Fruit fly (Drosophila melanogaster): Measurements from ENCODE around the gene CheA84a.

CheA84a gene

DNA sequence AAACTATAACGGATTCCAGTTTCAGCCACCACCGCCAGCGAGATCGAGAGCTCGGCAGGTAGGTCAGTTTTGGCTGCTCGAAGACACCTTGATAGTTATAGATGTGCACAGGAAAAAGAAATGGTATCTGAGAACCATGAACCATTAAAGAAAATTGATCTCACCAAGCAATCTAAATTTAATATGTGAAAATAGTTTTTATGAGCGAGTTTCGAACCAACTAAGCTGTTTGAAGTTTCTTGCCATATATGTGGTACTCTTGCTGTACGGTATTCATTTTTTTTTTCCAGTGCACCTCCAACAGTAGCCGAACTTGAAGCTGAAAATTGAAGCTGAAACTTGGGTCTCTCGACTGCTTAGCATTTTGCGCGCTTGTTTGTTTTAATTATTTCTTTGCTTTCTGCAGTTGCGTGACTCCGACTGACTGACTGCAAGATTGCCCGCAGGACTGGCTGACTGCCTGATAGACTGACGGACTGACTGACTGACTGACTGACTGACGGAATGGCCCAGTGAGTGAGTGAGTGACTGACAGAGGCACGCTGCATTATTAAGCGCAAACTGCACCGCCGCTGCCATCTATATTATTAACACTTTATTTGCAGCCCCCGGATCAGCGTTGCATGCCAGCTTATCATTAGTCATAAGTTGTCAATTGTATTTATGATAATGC is 33.0 kb downstream of the CheA84a start (continued):
- TF ChIP-seq E2f1 (GFP tag; IDR thresholded peaks at IDR 0.05) (peak; percentile 50; the same call in 1 of the 2 replicates), exex (tag; optimal IDR thresholded peaks at IDR 0.05) (no peak), tio (GFP tag; optimal IDR thresholded peaks at IDR 0.05) (peak; percentile 10), CG13775 (GFP tag; optimal IDR thresholded peaks at IDR 0.05) (peak; percentile 41), CG4404 (GFP tag; IDR thresholded peaks at IDR 0.05) (peak; percentile 42), Sry-β (GFP tag; optimal IDR thresholded peaks at IDR 0.05) (no peak), CG3726 (GFP tag; IDR thresholded peaks at IDR 0.05) (no peak), fru (optimal IDR thresholded peaks at IDR 0.05) (no peak), grn (GFP tag; optimal IDR thresholded peaks at IDR 0.05) (peak; percentile 11), pan (optimal IDR thresholded peaks at IDR 0.05) (no peak), pan (GFP tag; optimal IDR thresholded peaks at IDR 0.05 in 1 of 2, IDR thresholded peaks at IDR 0.05 in 1 of 2) (peak in 1 of 2 experiments; percentile 43), D19B (GFP tag; optimal IDR thresholded peaks at IDR 0.05) (no peak), pzg (GFP tag; optimal IDR thresholded peaks at IDR 0.05) (no peak), Dp (GFP tag; optimal IDR thresholded peaks at IDR 0.05) (no peak), Abd-B (GFP tag; optimal IDR thresholded peaks at IDR 0.05) (peak; percentile 45), Ets97D (GFP tag; optimal IDR thresholded peaks at IDR 0.05) (no peak), Atf-2 (GFP tag; optimal IDR thresholded peaks at IDR 0.05) (no peak), CG16815 (GFP tag; optimal IDR thresholded peaks at IDR 0.05) (peak; percentile 36), CG10543 (GFP tag; optimal IDR thresholded peaks at IDR 0.05) (no peak), sisA (GFP tag; IDR thresholded peaks at IDR 0.05) (peak; percentile 42; the same call in 1 of the 2 replicates), Fer1 (GFP tag; optimal IDR thresholded peaks at IDR 0.05) (no peak), danr (GFP tag; IDR thresholded peaks at IDR 0.05) (0 out of 2 replicates have a peak, but pooled peaks have one; percentile 7), pb (GFP tag; optimal IDR thresholded peaks at IDR 0.05) (no peak), CG1024 (GFP tag; IDR thresholded peaks at IDR 0.05) (no peak), lmd (GFP tag; IDR thresholded peaks at IDR 0.05) (peak; percentile 25; the same call in 1 of the 2 replicates), CG4707 (GFP tag; optimal IDR thresholded peaks at IDR 0.05) (no peak), Aef1 (GFP tag; IDR thresholded peaks at IDR 0.05) (no peak), odd (GFP tag; optimal IDR thresholded peaks at IDR 0.05) (peak; percentile 23), CG9932 (GFP tag; IDR thresholded peaks at IDR 0.05) (no peak), CG7928 (GFP tag; optimal IDR thresholded peaks at IDR 0.05) (no peak), CG11695 (GFP tag; IDR thresholded peaks at IDR 0.05) (0 out of 3 replicates have a peak, but pooled peaks have one; percentile 26), CG15073 (GFP tag; optimal IDR thresholded peaks at IDR 0.05) (no peak), nau (GFP tag; optimal IDR thresholded peaks at IDR 0.05) (no peak), Hand (GFP tag; optimal IDR thresholded peaks at IDR 0.05) (no peak), Ada2b (GFP tag; IDR thresholded peaks at IDR 0.05) (no peak), usp (GFP tag; optimal IDR thresholded peaks at IDR 0.05) (no peak), unpg (GFP tag; optimal IDR thresholded peaks at IDR 0.05) (peak; percentile 61), NfI (GFP tag; optimal IDR thresholded peaks at IDR 0.05) (no peak), CG1233 (GFP tag; optimal IDR thresholded peaks at IDR 0.05) (no peak), Ssrp (tag; optimal IDR thresholded peaks at IDR 0.05) (peak; percentile 33), ab (GFP tag; optimal IDR thresholded peaks at IDR 0.05) (peak; percentile 51), da (GFP tag; optimal IDR thresholded peaks at IDR 0.05) (no peak), CG32772 (GFP tag; IDR thresholded peaks at IDR 0.05) (peak; percentile 40; the same call in 1 of the 2 replicates), CG14014 (GFP tag; IDR thresholded peaks at IDR 0.05) (no peak), Awh (GFP tag; IDR thresholded peaks at IDR 0.05) (no peak), CG4820 (GFP tag; optimal IDR thresholded peaks at IDR 0.05) (peak; percentile 31), Atf6 (GFP tag; IDR thresholded peaks at IDR 0.05) (no peak), CG15269 (tag; optimal IDR thresholded peaks at IDR 0.05) (peak; percentile 40), CG2129 (GFP tag; IDR thresholded peaks at IDR 0.05; ENCODE audit: partially characterized antibody) (no peak), pnt (GFP tag; optimal IDR thresholded peaks at IDR 0.05) (peak; percentile 49), CG9876 (GFP tag; optimal IDR thresholded peaks at IDR 0.05) (no peak)
